Worm (Caenorhabditis elegans): ENCODE measurements around the gene F59F5.5.

- TF ChIP-seq tbx-8 (GFP tag; optimal IDR thresholded peaks at IDR 0.05): no peak
- no peak for TF ChIP-seq ztf-11 (tag; optimal IDR thresholded peaks at IDR 0.05)
- TF ChIP-seq snpc-4 (tag; optimal IDR thresholded peaks at IDR 0.05): no peak
- TF ChIP-seq nhr-12 (tag; optimal IDR thresholded peaks at IDR 0.05): no peak
- TF ChIP-seq lsy-2 (tag; optimal IDR thresholded peaks at IDR 0.05): no peak
Observed at ce11 chrX:10589465-10589864, 43.6 kb downstream of the F59F5.5 start, which contains the start of gene F57C7.4.
